Worm (Caenorhabditis elegans) whole organism, L4 larva: ENCODE measurements around the gene hda-2.

Experiments
- ceh-82 ChIP-seq: sonication (generic microtip); optimal IDR thresholded peaks from 2 replicates; lab custom pipeline; 2017; ENCODE audit warnings: missing biosample characterization, missing genetic modification characterization
- mdl-1 ChIP-seq, 2 experiments: fragments of 150-350 bp in 1 of 2; sonication (generic microtip) in 1 of 2; optimal IDR thresholded peaks; 2 replicates each; lab custom pipeline; 2014 to 2017; ENCODE audit warnings: missing biosample characterization in 2 of 2, missing genetic modification characterization in 2 of 2
- nhr-25 ChIP-seq: sonication (generic microtip); optimal IDR thresholded peaks from 2 replicates; lab custom pipeline; 2017; ENCODE audit warnings: missing genetic modification characterization, mild to moderate bottlenecking, missing compliant biosample characterization, antibody characterized with exemption, moderate library complexity, borderline replicate concordance; ENCODE audit not compliant: insufficient read depth
- nhr-28 ChIP-seq: fragments of 150-350 bp; optimal IDR thresholded peaks from 2 replicates; lab custom pipeline; 2014; ENCODE audit warnings: missing biosample characterization, missing genetic modification characterization
- nhr-6 ChIP-seq: fragments of 150-350 bp; optimal IDR thresholded peaks from 2 replicates; lab custom pipeline; 2014; ENCODE audit warnings: missing biosample characterization, missing genetic modification characterization
- saeg-2 ChIP-seq: fragments of 200-800 bp; sonication (Bioruptor generic); IDR thresholded peaks from 2 replicates; pipeline ENCODE4 v1.3.6; 2022; ENCODE audit warnings: missing genetic modification reagents, missing genetic modification characterization, missing compliant biosample characterization
- snpc-4 ChIP-seq: fragments of 150-350 bp; optimal IDR thresholded peaks from 2 replicates; lab custom pipeline; 2014; ENCODE audit warnings: missing biosample characterization, missing genetic modification characterization

ce11 chrII:8039416-8039815, 17.1 kb upstream of the hda-2 start, which contains the start of the genes ubh-4 and algn-6:
- TF ChIP-seq nhr-28 (tag; lab: Kevin White, UChicago) (peak; percentile 65), nhr-25 (tag; lab: Kevin White, UChicago) (no peak), ceh-82 (tag; lab: Kevin White, UChicago) (no peak), mdl-1 (tag; optimal IDR thresholded peaks at IDR 0.05; lab: Kevin White, UChicago) (no peak), snpc-4 (tag; lab: Kevin White, UChicago) (no peak), nhr-6 (peak; percentile 80), saeg-2 (no peak)
